Worm (Caenorhabditis elegans) whole organism, L4 larva: ENCODE data around the gene Y32G9A.2.

Experiments used
- D1046.2 ChIP-seq: fragments of 200-800 bp; sonication (Bioruptor generic); IDR thresholded peaks from 2 replicates; pipeline ENCODE4 v1.3.6; 2022; ENCODE audit warnings: missing genetic modification characterization, missing compliant biosample characterization
- R02D3.7 ChIP-seq: fragments of 150-350 bp; sonication (generic microtip); optimal IDR thresholded peaks from 3 replicates; lab custom pipeline; 2014; ENCODE audit warnings: missing biosample characterization, missing genetic modification characterization
- T20F7.1 ChIP-seq: fragments of 200-800 bp; sonication (Bioruptor generic); optimal IDR thresholded peaks from 2 replicates; lab custom pipeline; 2018; ENCODE audit warnings: mild to moderate bottlenecking, missing genetic modification characterization, missing compliant biosample characterization
- Y48G9A.11 ChIP-seq: fragments of 200-800 bp; sonication (Bioruptor generic); IDR thresholded peaks from 2 replicates; pipeline ENCODE4 v1.3.6; 2022; ENCODE audit warnings: missing genetic modification reagents, missing genetic modification characterization, missing compliant biosample characterization
- ZK546.5 ChIP-seq, 2 experiments: sonication (generic microtip); optimal IDR thresholded peaks; 2 replicates each; lab custom pipeline; 2017; ENCODE audit warnings: missing biosample characterization in 2 of 2, missing genetic modification characterization in 2 of 2
- ama-1 ChIP-seq: fragments of 150-350 bp; optimal IDR thresholded peaks from 2 replicates; lab custom pipeline; 2014; ENCODE audit warnings: inconsistent platforms, mixed read lengths
- attf-4 ChIP-seq: sonication (generic microtip); optimal IDR thresholded peaks from 3 replicates; lab custom pipeline; 2017; ENCODE audit warnings: missing biosample characterization, missing genetic modification characterization
- daf-8 ChIP-seq: fragments of 200-800 bp; sonication (Bioruptor generic); IDR thresholded peaks from 2 replicates; pipeline ENCODE4 v1.3.6; 2022; ENCODE audit warnings: missing genetic modification characterization, missing compliant biosample characterization
- dmd-9 ChIP-seq: fragments of 200-800 bp; sonication (Bioruptor generic); IDR thresholded peaks from 2 replicates; pipeline ENCODE4 v1.3.6; 2022; ENCODE audit warnings: missing genetic modification reagents, missing genetic modification characterization, missing compliant biosample characterization
- dpl-1 ChIP-seq: fragments of 150-350 bp; optimal IDR thresholded peaks from 2 replicates; lab custom pipeline; 2014; ENCODE audit warnings: missing biosample characterization, missing genetic modification reagents, missing genetic modification characterization
- duxl-1 ChIP-seq: sonication (generic microtip); optimal IDR thresholded peaks from 2 replicates; lab custom pipeline; 2016; ENCODE audit warnings: mild to moderate bottlenecking, missing genetic modification characterization, moderate library complexity, missing compliant biosample characterization; ENCODE audit not compliant: poor library complexity
- dve-1 ChIP-seq: sonication (generic microtip); optimal IDR thresholded peaks from 2 replicates; lab custom pipeline; 2017; ENCODE audit warnings: antibody characterized with exemption, mild to moderate bottlenecking, missing genetic modification characterization, missing compliant biosample characterization; ENCODE audit not compliant: insufficient read depth
- fkh-10 ChIP-seq: fragments of 150-350 bp; optimal IDR thresholded peaks from 2 replicates; lab custom pipeline; 2014; ENCODE audit warnings: missing biosample characterization, missing genetic modification reagents, missing genetic modification characterization
- fos-1 ChIP-seq: fragments of 150-350 bp; optimal IDR thresholded peaks from 2 replicates; lab custom pipeline; 2014; ENCODE audit warnings: missing biosample characterization, missing genetic modification characterization
- gei-8 ChIP-seq: fragments of 200-800 bp; sonication (Bioruptor generic); optimal IDR thresholded peaks from 2 replicates; lab custom pipeline; 2018; ENCODE audit warnings: mild to moderate bottlenecking, missing genetic modification characterization, missing compliant biosample characterization
- hif-1 ChIP-seq, 2 experiments: sonication (generic microtip); optimal IDR thresholded peaks; 2 replicates each; lab custom pipeline; 2016 to 2017; ENCODE audit warnings: missing compliant biosample characterization in 2 of 2, missing genetic modification characterization in 2 of 2, missing genetic modification reagents in 2 of 2, missing genotype in 2 of 2, mild to moderate bottlenecking in 1 of 2
- hmg-1.1 ChIP-seq: fragments of 200-800 bp; sonication (Bioruptor generic); IDR thresholded peaks from 2 replicates; pipeline ENCODE4 v1.3.6; 2022; ENCODE audit warnings: missing genetic modification reagents, missing genetic modification characterization, missing compliant biosample characterization
- jun-1 ChIP-seq: fragments of 150-350 bp; optimal IDR thresholded peaks from 2 replicates; lab custom pipeline; 2014; ENCODE audit warnings: missing biosample characterization, missing genetic modification reagents, missing genetic modification characterization
- lim-7 ChIP-seq: fragments of 200-800 bp; sonication (Bioruptor generic); IDR thresholded peaks from 2 replicates; pipeline ENCODE4 v1.3.6; 2022; ENCODE audit warnings: missing genetic modification characterization, missing compliant biosample characterization
- lin-13 ChIP-seq: fragments of 150-350 bp; optimal IDR thresholded peaks from 2 replicates; lab custom pipeline; 2014; ENCODE audit warnings: missing biosample characterization, missing genetic modification reagents, missing genetic modification characterization
- mdt-29 ChIP-seq: fragments of 200-800 bp; sonication (Bioruptor generic); IDR thresholded peaks from 2 replicates; pipeline ENCODE4 v1.3.6; 2022; ENCODE audit warnings: missing genetic modification reagents, missing genetic modification characterization, missing compliant biosample characterization
- mep-1 ChIP-seq: fragments of 150-350 bp; sonication (generic microtip); optimal IDR thresholded peaks from 3 replicates; lab custom pipeline; 2014; ENCODE audit warnings: missing biosample characterization, missing genetic modification characterization
- mes-2 ChIP-seq: sonication (generic microtip); optimal IDR thresholded peaks from 2 replicates; lab custom pipeline; 2016; ENCODE audit warnings: missing genotype, mild to moderate bottlenecking, missing genetic modification characterization, missing compliant biosample characterization; ENCODE audit not compliant: poor library complexity, severe bottlenecking
- nhr-111 ChIP-seq: fragments of 200-800 bp; sonication (Bioruptor generic); optimal IDR thresholded peaks from 2 replicates; lab custom pipeline; 2018; ENCODE audit warnings: mild to moderate bottlenecking, missing genetic modification characterization, missing compliant biosample characterization
- nhr-28 ChIP-seq: fragments of 150-350 bp; optimal IDR thresholded peaks from 2 replicates; lab custom pipeline; 2014; ENCODE audit warnings: missing biosample characterization, missing genetic modification characterization
- nhr-77 ChIP-seq: fragments of 150-350 bp; optimal IDR thresholded peaks from 2 replicates; lab custom pipeline; 2014; ENCODE audit warnings: missing biosample characterization, missing genetic modification characterization
- sdz-12 ChIP-seq: fragments of 200-800 bp; sonication (Bioruptor generic); optimal IDR thresholded peaks from 2 replicates; lab custom pipeline; 2018; ENCODE audit warnings: mild to moderate bottlenecking, missing genetic modification characterization, missing compliant biosample characterization
- set-16 ChIP-seq: fragments of 200-800 bp; sonication (Bioruptor generic); IDR thresholded peaks from 2 replicates; pipeline ENCODE4 v1.3.6; 2022; ENCODE audit warnings: missing genetic modification reagents, missing genetic modification characterization, missing compliant biosample characterization
- spr-3 ChIP-seq: fragments of 200-800 bp; sonication (Bioruptor generic); optimal IDR thresholded peaks from 2 replicates; lab custom pipeline; 2018; ENCODE audit warnings: mild to moderate bottlenecking, missing genetic modification characterization, missing compliant biosample characterization
- unc-62 ChIP-seq, 3 experiments: fragments of 150-350 bp in 1 of 3; sonication (generic microtip); optimal IDR thresholded peaks in 2 of 3; peaks in 1 of 3; 1 replicate in 1 of 3; 2 replicates in 2 of 3; lab custom pipeline; 2014 to 2017; ENCODE audit warnings: missing biosample characterization in 3 of 3, missing genetic modification characterization in 3 of 3, missing genetic modification reagents in 3 of 3, missing genotype in 1 of 3
- vab-7 ChIP-seq: fragments of 200-800 bp; sonication (Bioruptor generic); IDR thresholded peaks from 2 replicates; pipeline ENCODE4 v1.3.6; 2022; ENCODE audit warnings: missing genetic modification reagents, missing genetic modification characterization, missing compliant biosample characterization
- zag-1 ChIP-seq: fragments of 150-350 bp; optimal IDR thresholded peaks from 2 replicates; lab custom pipeline; 2014; ENCODE audit warnings: missing biosample characterization, missing genetic modification characterization
- ztf-11 ChIP-seq: fragments of 150-350 bp; optimal IDR thresholded peaks from 2 replicates; lab custom pipeline; 2014; ENCODE audit warnings: missing biosample characterization, missing genetic modification characterization
- ztf-7 ChIP-seq: fragments of 150-350 bp; optimal IDR thresholded peaks from 2 replicates; lab custom pipeline; 2014; ENCODE audit warnings: missing biosample characterization, missing genetic modification characterization

Y32G9A.2 gene

DNA sequence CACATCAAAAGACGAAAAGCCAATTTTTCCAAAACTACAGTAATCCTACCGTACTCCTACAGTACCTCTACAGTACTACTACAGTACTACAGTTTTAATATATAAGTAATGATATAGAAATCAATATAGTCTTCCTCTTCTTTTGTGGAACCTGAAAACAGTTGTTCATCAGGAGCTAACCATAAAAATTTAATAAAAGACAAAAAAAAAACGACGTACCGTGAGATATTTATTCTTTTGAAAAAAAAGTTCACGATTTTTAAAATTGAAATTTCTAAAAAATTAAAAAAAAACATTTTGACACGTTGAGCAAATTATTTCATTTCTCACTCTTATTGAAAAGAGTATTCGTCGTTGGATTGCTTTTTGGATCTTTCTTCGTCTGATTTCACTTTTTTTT, 7.2 kb upstream of the Y32G9A.2 start, which contains the start of gene Y32G9A.3:
TSS of gene Y32G9A.3 (plus strand) at position 301 of the 400 bp plus-strand sequence.
- no peak for TF ChIP-seq sdz-12 (GFP tag; lab: Kevin White, UChicago)
- TF ChIP-seq mdt-29 (GFP tag; lab: Robert Waterston, UW) = no peak
- TF ChIP-seq ztf-11 = no peak
- no peak for TF ChIP-seq nhr-77 (tag; lab: Kevin White, UChicago)

- TF ChIP-seq T20F7.1 (GFP tag; lab: Kevin White, UChicago) (no peak), ama-1 (lab: Kevin White, UChicago) (no peak), ZK546.5 (tag; optimal IDR thresholded peaks at IDR 0.05; lab: Kevin White, UChicago) (no peak), hif-1 (tag; optimal IDR thresholded peaks at IDR 0.05; lab: Kevin White, UChicago) (no peak), D1046.2 (no peak), daf-8 (GFP tag; lab: Robert Waterston, UW) (no peak), unc-62 (GFP tag; optimal IDR thresholded peaks at IDR 0.05 in 1 of 2; lab: Kevin White, UChicago) (no peak), unc-62 (tag; optimal IDR thresholded peaks at IDR 0.05; lab: Kevin White, UChicago) (no peak)
Observed at ce11 chrV:1920105-1920504, 1.8 kb downstream of the Y32G9A.2 start, which contains the start of gene Y32G9A.12. Gene Y32G9A.12 (minus strand): TSS chrV:1920205.

DNA sequence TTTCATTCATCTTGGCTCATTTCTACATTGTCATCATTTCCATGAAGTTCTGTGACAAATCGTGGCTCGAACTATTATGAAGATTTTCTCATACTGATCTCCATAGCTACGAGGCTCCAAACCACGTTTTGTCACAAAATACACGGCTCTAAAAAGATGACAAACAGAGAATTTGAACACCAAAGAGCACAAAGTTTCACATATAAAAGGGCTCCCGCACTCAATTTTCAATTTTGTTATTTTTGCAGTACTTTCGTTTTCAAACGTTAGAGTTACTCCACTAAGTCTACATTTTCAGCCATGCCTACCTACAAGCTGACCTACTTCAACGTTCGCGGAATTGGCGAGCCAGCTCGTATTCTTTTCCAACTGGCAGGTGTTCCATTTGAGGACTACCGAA, 3.0 kb downstream of the Y32G9A.2 start, which contains the start of gene gst-37:
TSS of gene gst-37 (plus strand) at position 301 of the 400 bp plus-strand sequence.
- TF ChIP-seq lim-7 (no peak), dpl-1 (GFP tag; lab: Kevin White, UChicago) (no peak), nhr-28 (tag; lab: Kevin White, UChicago) (no peak), gei-8 (GFP tag; lab: Kevin White, UChicago) (no peak), zag-1 (tag; lab: Kevin White, UChicago) (no peak), vab-7 (GFP tag; lab: Robert Waterston, UW) (no peak), attf-4 (tag; lab: Kevin White, UChicago) (no peak), dve-1 (no peak), jun-1 (no peak), hmg-1.1 (GFP tag; lab: Robert Waterston, UW) (no peak), lin-13 (GFP tag; lab: Kevin White, UChicago) (no peak)

DNA sequence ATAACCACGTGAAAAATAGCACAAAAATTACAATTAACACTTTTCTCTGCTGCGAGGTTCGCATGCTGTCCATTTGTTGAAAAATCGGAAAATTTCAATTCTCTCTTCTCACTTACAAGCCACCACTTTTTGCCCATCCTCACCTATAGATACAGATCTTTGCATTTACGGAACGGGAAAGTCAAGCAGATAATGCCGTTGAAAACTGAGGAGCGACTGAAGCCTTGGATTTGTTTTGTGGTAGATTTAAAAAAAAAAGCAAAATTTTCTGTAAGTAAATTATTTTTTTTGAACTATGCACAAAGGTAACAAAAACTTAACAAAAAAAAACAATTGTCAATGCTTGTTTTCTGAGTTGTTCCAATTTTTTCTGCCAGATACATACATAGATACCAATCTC, 7.2 kb downstream of the Y32G9A.2 start, which contains the start of gene T06A1.1:
TSS of gene T06A1.1 (minus strand) at position 101 of the 400 bp plus-strand sequence.
- TF ChIP-seq hmg-1.1 (GFP tag; lab: Robert Waterston, UW) (no peak), dpl-1 (GFP tag; lab: Kevin White, UChicago) (no peak), R02D3.7 (tag; lab: Kevin White, UChicago) (no peak), fkh-10 (GFP tag; lab: Kevin White, UChicago) (no peak), duxl-1 (tag; lab: Kevin White, UChicago) (no peak), nhr-28 (tag; lab: Kevin White, UChicago) (no peak), ztf-7 (tag; lab: Kevin White, UChicago) (no peak), nhr-111 (no peak), set-16 (GFP tag; lab: Robert Waterston, UW) (no peak), Y48G9A.11 (GFP tag; lab: Robert Waterston, UW) (no peak), spr-3 (GFP tag; lab: Kevin White, UChicago) (no peak), mep-1 (tag; lab: Kevin White, UChicago) (no peak), dmd-9 (GFP tag; lab: Robert Waterston, UW) (no peak), fos-1 (tag; lab: Kevin White, UChicago) (no peak), T20F7.1 (GFP tag; lab: Kevin White, UChicago) (no peak), jun-1 (no peak), mes-2 (tag; lab: Kevin White, UChicago) (no peak)
